Fruit fly (Drosophila melanogaster): ENCODE measurements around the gene MED11.

The MED11 gene

dm6 chr3L:18786427-18787104, 40.9 kb downstream of the MED11 start (continued):
- TF ChIP-seq Bgb (GFP tag; IDR thresholded peaks at IDR 0.05; ENCODE audit: partially characterized antibody) (peak; percentile 44; the same call in 1 of the 2 replicates), pnt (GFP tag; optimal IDR thresholded peaks at IDR 0.05) (no peak), CG13775 (GFP tag; optimal IDR thresholded peaks at IDR 0.05) (peak; percentile 6), CG7839 (tag; optimal IDR thresholded peaks at IDR 0.05) (peak; percentile 80), E2f1 (GFP tag; IDR thresholded peaks at IDR 0.05) (peak; percentile 58), CG11456 (GFP tag; IDR thresholded peaks at IDR 0.05) (no peak), Neu2 (GFP tag; optimal IDR thresholded peaks at IDR 0.05; ENCODE audit: borderline replicate concordance) (no peak), CG10654 (GFP tag; optimal IDR thresholded peaks at IDR 0.05) (peak; percentile 27), Max (GFP tag; optimal IDR thresholded peaks at IDR 0.05) (peak; percentile 42), unpg (GFP tag; optimal IDR thresholded peaks at IDR 0.05) (peak; percentile 67), CG1233 (GFP tag; optimal IDR thresholded peaks at IDR 0.05) (peak; percentile 66), Abd-B (GFP tag; optimal IDR thresholded peaks at IDR 0.05) (peak; percentile 75), Sox100B (GFP tag; optimal IDR thresholded peaks at IDR 0.05) (peak; percentile 88), chif (GFP tag; optimal IDR thresholded peaks at IDR 0.05) (peak; percentile 32 to 49), CG31388 (GFP tag; optimal IDR thresholded peaks at IDR 0.05) (no peak), nerfin-1 (tag; optimal IDR thresholded peaks at IDR 0.05) (peak; percentile 49), CG8924 (tag; optimal IDR thresholded peaks at IDR 0.05) (peak; percentile 64), al (GFP tag; IDR thresholded peaks at IDR 0.05) (peak; percentile 28; the same call in 1 of the 2 replicates), Six4 (GFP tag; optimal IDR thresholded peaks at IDR 0.05) (peak; percentile 9), Deaf1 (tag; optimal IDR thresholded peaks at IDR 0.05) (peak; percentile 84), dpn (GFP tag; optimal IDR thresholded peaks at IDR 0.05) (peak; percentile 22 to 55), CG15011 (GFP tag; optimal IDR thresholded peaks at IDR 0.05) (peak; percentile 73), CG8290 (GFP tag; optimal IDR thresholded peaks at IDR 0.05) (no peak), CG8290 (tag; optimal IDR thresholded peaks at IDR 0.05) (no peak), Hr3 (GFP tag; optimal IDR thresholded peaks at IDR 0.05) (peak; percentile 5)

DNA sequence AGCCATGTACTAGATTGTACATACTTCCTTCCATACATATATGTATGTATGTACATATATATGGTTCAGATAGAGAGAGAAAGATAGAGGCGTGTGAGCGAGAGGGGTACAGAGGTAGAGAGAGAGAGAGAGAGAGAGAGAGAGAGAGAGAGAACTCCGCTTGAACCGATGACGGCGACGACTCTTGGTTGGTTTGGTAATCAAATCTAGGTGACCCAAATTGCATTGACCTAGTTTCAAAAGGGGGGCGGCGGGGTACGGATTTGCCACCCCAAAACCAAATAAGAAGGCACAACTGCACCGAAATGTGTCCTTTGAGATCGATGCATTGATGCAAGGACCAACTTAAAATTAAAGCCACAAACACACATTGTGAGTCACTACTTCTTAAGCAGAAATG, 42.2 kb downstream of the MED11 start:
- TF ChIP-seq CG34422 (GFP tag; IDR thresholded peaks at IDR 0.05) (peak; percentile 41; the same call in 1 of the 3 replicates), CG8281 (tag; optimal IDR thresholded peaks at IDR 0.05) (no peak), Med (GFP tag) (peak; percentile 64), CG17186 (GFP tag; optimal IDR thresholded peaks at IDR 0.05) (no peak), CG10654 (GFP tag; optimal IDR thresholded peaks at IDR 0.05) (no peak), ci (GFP tag; IDR thresholded peaks at IDR 0.05) (0 out of 3 replicates have a peak, but pooled peaks have one; percentile 51), Mes4 (GFP tag; optimal IDR thresholded peaks at IDR 0.05) (no peak), emc (GFP tag; optimal IDR thresholded peaks at IDR 0.05) (no peak), z (GFP tag; IDR thresholded peaks at IDR 0.05) (0 out of 3 replicates have a peak, but pooled peaks have one; percentile 34), CG10321 (GFP tag; IDR thresholded peaks at IDR 0.05) (peak; percentile 66; the same call in 1 of the 2 replicates), sens (GFP tag) (peak; percentile 18), row (GFP tag; IDR thresholded peaks at IDR 0.05) (0 out of 3 replicates have a peak, but pooled peaks have one; percentile 21), yki (optimal IDR thresholded peaks at IDR 0.05) (peak; percentile 20), pfk (GFP tag; optimal IDR thresholded peaks at IDR 0.05) (no peak), CG8290 (GFP tag; optimal IDR thresholded peaks at IDR 0.05) (no peak), CG8290 (tag; optimal IDR thresholded peaks at IDR 0.05) (peak in 1 of 2 experiments; percentile 1), CG3838 (GFP tag; optimal IDR thresholded peaks at IDR 0.05) (no peak), p53 (GFP tag; optimal IDR thresholded peaks at IDR 0.05) (no peak), crol (GFP tag; IDR thresholded peaks at IDR 0.05) (peak; percentile 63), prd (optimal IDR thresholded peaks at IDR 0.05) (no peak), prd (GFP tag; IDR thresholded peaks at IDR 0.05) (no peak), CG12769 (tag; optimal IDR thresholded peaks at IDR 0.05) (peak; percentile 16), hbn (GFP tag; IDR thresholded peaks at IDR 0.05; ENCODE audit: partially characterized antibody) (no peak), Nf-YC (tag; optimal IDR thresholded peaks at IDR 0.05) (peak; percentile 41), ftz-f1 (GFP tag; optimal IDR thresholded peaks at IDR 0.05) (peak; percentile 70), CG12071 (GFP tag; optimal IDR thresholded peaks at IDR 0.05) (peak; percentile 20), CG7839 (tag; optimal IDR thresholded peaks at IDR 0.05) (no peak), chm (GFP tag; IDR thresholded peaks at IDR 0.05) (no peak), Hr3 (GFP tag; optimal IDR thresholded peaks at IDR 0.05) (peak; percentile 78), CG18476 (GFP tag; optimal IDR thresholded peaks at IDR 0.05) (no peak)
